Fruit fly (Drosophila melanogaster) whole organism, wandering third instar larva: ENCODE data around the gene firl.

ENCODE experiments used
- CG32264 ChIP-seq: fragments of 200-800 bp; sonication (Bioruptor generic); optimal IDR thresholded peaks from 2 replicates; lab custom pipeline; 2016; ENCODE audit warnings: missing biosample characterization, missing genetic modification characterization
- Dfd ChIP-seq: fragments of >200 bp; optimal IDR thresholded peaks from 2 replicates; lab custom pipeline; 2017; ENCODE audit warnings: missing biosample characterization, missing genetic modification characterization
- Dif ChIP-seq: fragments of 200-275, 200-300 bp; sonication (Bioruptor generic); optimal IDR thresholded peaks from 2 replicates; lab custom pipeline; 2018; ENCODE audit warnings: missing biosample characterization, missing genetic modification characterization; ENCODE audit not compliant: partially characterized antibody
- HLH106 ChIP-seq: fragments of 200-800 bp; optimal IDR thresholded peaks from 3 replicates; lab custom pipeline; 2019; ENCODE audit warnings: missing biosample characterization, mild to moderate bottlenecking, missing genetic modification characterization, moderate library complexity
- Hnf4 ChIP-seq: fragments of 200-800 bp; sonication (Bioruptor generic); optimal IDR thresholded peaks from 2 replicates; lab custom pipeline; 2016; ENCODE audit warnings: missing biosample characterization, mild to moderate bottlenecking, missing genetic modification characterization
- Hr78 ChIP-seq: fragments of >200 bp; optimal IDR thresholded peaks from 2 replicates; lab custom pipeline; 2017; ENCODE audit warnings: missing biosample characterization, missing genetic modification characterization
- Hr83 ChIP-seq: fragments of 200-300 bp; sonication (Bioruptor generic); optimal IDR thresholded peaks from 2 replicates; lab custom pipeline; 2016; ENCODE audit warnings: missing biosample characterization, mild to moderate bottlenecking, missing genetic modification characterization, moderate library complexity; ENCODE audit not compliant: poor library complexity, severe bottlenecking
- Jra ChIP-seq: sonication (Bioruptor generic); optimal IDR thresholded peaks from 2 replicates; lab custom pipeline; 2016; ENCODE audit warnings: missing biosample characterization, missing genetic modification characterization
- Myc ChIP-seq: fragments of >200 bp; optimal IDR thresholded peaks from 2 replicates; lab custom pipeline; 2017
- N ChIP-seq: fragments of >200 bp; optimal IDR thresholded peaks from 2 replicates; lab custom pipeline; 2018; ENCODE audit warnings: missing biosample characterization, missing external identifiers, missing genetic modification characterization
- OdsH ChIP-seq: fragments of 200-800 bp; sonication (Bioruptor generic); optimal IDR thresholded peaks from 2 replicates; lab custom pipeline; 2016; ENCODE audit warnings: missing biosample characterization, mild to moderate bottlenecking, missing genetic modification characterization
- Rel ChIP-seq, 2 experiments: fragments of 200-800 bp; sonication (Bioruptor generic) in 1 of 2; optimal IDR thresholded peaks; 2 replicates in 1 of 2; 3 replicates in 1 of 2; lab custom pipeline; 2016 to 2019; ENCODE audit warnings: mild to moderate bottlenecking in 2 of 2, missing biosample characterization in 2 of 2, missing genetic modification characterization in 2 of 2, moderate library complexity in 1 of 2
- Sp1 ChIP-seq: fragments of 200-800 bp; sonication (Bioruptor generic); optimal IDR thresholded peaks from 3 replicates; lab custom pipeline; 2019; ENCODE audit warnings: missing biosample characterization, mild to moderate bottlenecking, missing genetic modification characterization, moderate library complexity
- brk ChIP-seq: fragments of 200-800 bp; sonication (Bioruptor generic); optimal IDR thresholded peaks from 2 replicates; lab custom pipeline; 2016; ENCODE audit warnings: missing biosample characterization, mild to moderate bottlenecking, missing genetic modification characterization
- dl ChIP-seq, 2 experiments: fragments of 175-275, 200-275 bp in 1 of 2; fragments of 200-275 bp in 1 of 2; sonication (Bioruptor generic); optimal IDR thresholded peaks; lab custom pipeline; 2018; ENCODE audit warnings: mild to moderate bottlenecking in 2 of 2, missing biosample characterization in 2 of 2, missing genetic modification characterization in 2 of 2, moderate library complexity in 2 of 2; ENCODE audit not compliant: partially characterized antibody in 2 of 2, insufficient read depth in 1 of 2
- dmrt93B ChIP-seq: fragments of 200-800 bp; sonication (Bioruptor generic); optimal IDR thresholded peaks from 2 replicates; lab custom pipeline; 2018; ENCODE audit warnings: missing biosample characterization, mild to moderate bottlenecking, missing genetic modification characterization
- dsf ChIP-seq: sonication (Bioruptor generic); optimal IDR thresholded peaks from 2 replicates; lab custom pipeline; 2016; ENCODE audit warnings: missing biosample characterization, missing genetic modification characterization, borderline replicate concordance
- ey ChIP-seq: fragments of 200-800 bp; sonication (Bioruptor generic); optimal IDR thresholded peaks from 2 replicates; lab custom pipeline; 2016; ENCODE audit warnings: missing biosample characterization, missing genetic modification characterization
- foxo ChIP-seq, 2 experiments: fragments of 200-800 bp; sonication (Bioruptor generic); optimal IDR thresholded peaks; 2 replicates in 1 of 2; 3 replicates in 1 of 2; lab custom pipeline; 2016 to 2017; ENCODE audit warnings: missing biosample characterization in 2 of 2, missing genetic modification characterization in 2 of 2
- fru ChIP-seq: fragments of 200-800 bp; sonication (Bioruptor generic); optimal IDR thresholded peaks from 3 replicates; lab custom pipeline; 2016; ENCODE audit warnings: missing biosample characterization, mild to moderate bottlenecking, missing genetic modification characterization
- h ChIP-seq: fragments of 200-800 bp; sonication (Bioruptor generic); optimal IDR thresholded peaks from 3 replicates; lab custom pipeline; 2016; ENCODE audit warnings: missing biosample characterization, mild to moderate bottlenecking, missing genetic modification characterization
- psq ChIP-seq: fragments of 200-800 bp; sonication (Bioruptor generic); optimal IDR thresholded peaks from 3 replicates; lab custom pipeline; 2017; ENCODE audit warnings: missing biosample characterization, mild to moderate bottlenecking, missing genetic modification characterization, moderate library complexity
- rgr ChIP-seq: fragments of 200-800 bp; sonication (Bioruptor generic); optimal IDR thresholded peaks from 3 replicates; lab custom pipeline; 2016; ENCODE audit warnings: missing biosample characterization, mild to moderate bottlenecking, missing genetic modification characterization
- sage ChIP-seq: fragments of 200-800 bp; sonication (Bioruptor generic); optimal IDR thresholded peaks from 2 replicates; lab custom pipeline; 2016; ENCODE audit warnings: missing biosample characterization, mild to moderate bottlenecking, missing genetic modification characterization
- tai ChIP-seq: sonication (Bioruptor generic); optimal IDR thresholded peaks from 2 replicates; lab custom pipeline; 2016; ENCODE audit warnings: missing biosample characterization, missing genetic modification characterization
- woc ChIP-seq: sonication (Bioruptor generic); optimal IDR thresholded peaks from 2 replicates; lab custom pipeline; 2016; ENCODE audit warnings: missing biosample characterization, mild to moderate bottlenecking, missing genetic modification characterization

The firl gene

DNA sequence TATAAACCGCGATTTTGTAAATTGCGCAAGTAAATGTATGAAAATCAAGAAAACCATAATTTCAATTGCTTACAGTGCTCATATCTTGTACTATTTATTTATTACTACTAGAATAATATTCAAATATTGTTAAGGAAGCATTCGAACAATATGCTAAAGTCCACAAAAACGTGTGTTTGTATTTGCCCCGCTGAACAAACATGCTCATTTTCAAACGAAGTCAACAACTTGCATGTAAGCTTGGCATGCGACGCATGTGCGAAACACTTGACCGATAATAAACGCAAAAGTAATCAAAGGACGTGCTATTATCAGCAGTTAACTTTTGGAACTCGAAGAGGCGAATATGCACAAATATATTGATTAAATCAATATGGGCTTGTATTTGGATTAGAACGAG lies 45.4 kb downstream of the firl start:
- TF ChIP-seq ey, result peak; percentile 17
- peak; percentile 41 for TF ChIP-seq Sp1 (GFP tag; lab: Kevin White, UChicago)
- TF ChIP-seq Dif (GFP tag; lab: Kevin White, UChicago), result no peak
- peak; percentile 33 for TF ChIP-seq h (GFP tag; lab: Kevin White, UChicago)
- TF ChIP-seq Hr78 (GFP tag; lab: Kevin White, UChicago), result no peak
- TF ChIP-seq foxo (GFP tag; optimal IDR thresholded peaks at IDR 0.05; lab: Kevin White, UChicago), result peak in 1 of 2 experiments; percentile 19
- no peak for TF ChIP-seq dmrt93B (GFP tag; lab: Kevin White, UChicago)
- peak; percentile 15 for TF ChIP-seq fru (GFP tag; lab: Kevin White, UChicago)
- TF ChIP-seq Jra (GFP tag; lab: Kevin White, UChicago), result peak; percentile 19
- TF ChIP-seq rgr (GFP tag; lab: Kevin White, UChicago), result peak; percentile 58
- peak; percentile 49 for TF ChIP-seq OdsH (GFP tag; lab: Kevin White, UChicago)
- peak; percentile 73 for TF ChIP-seq Hr83 (GFP tag; lab: Kevin White, UChicago)
- peak; percentile 11 for TF ChIP-seq dsf (GFP tag; lab: Kevin White, UChicago)

dm6 chr2L:12020735-12021134 lies 45.8 kb downstream of the firl start, which contains the start of gene Wdr81:
TSS of gene Wdr81 (minus strand) at chr2L:12020960.
- no peak for TF ChIP-seq foxo (GFP tag; optimal IDR thresholded peaks at IDR 0.05; lab: Kevin White, UChicago)
- TF ChIP-seq Myc (lab: Kevin White, UChicago), result no peak
- TF ChIP-seq OdsH (GFP tag; lab: Kevin White, UChicago), result no peak
- TF ChIP-seq Rel (GFP tag; optimal IDR thresholded peaks at IDR 0.05; lab: Kevin White, UChicago), result no peak
- TF ChIP-seq Rel (tag; optimal IDR thresholded peaks at IDR 0.05; lab: Kevin White, UChicago), result peak; percentile 26

DNA sequence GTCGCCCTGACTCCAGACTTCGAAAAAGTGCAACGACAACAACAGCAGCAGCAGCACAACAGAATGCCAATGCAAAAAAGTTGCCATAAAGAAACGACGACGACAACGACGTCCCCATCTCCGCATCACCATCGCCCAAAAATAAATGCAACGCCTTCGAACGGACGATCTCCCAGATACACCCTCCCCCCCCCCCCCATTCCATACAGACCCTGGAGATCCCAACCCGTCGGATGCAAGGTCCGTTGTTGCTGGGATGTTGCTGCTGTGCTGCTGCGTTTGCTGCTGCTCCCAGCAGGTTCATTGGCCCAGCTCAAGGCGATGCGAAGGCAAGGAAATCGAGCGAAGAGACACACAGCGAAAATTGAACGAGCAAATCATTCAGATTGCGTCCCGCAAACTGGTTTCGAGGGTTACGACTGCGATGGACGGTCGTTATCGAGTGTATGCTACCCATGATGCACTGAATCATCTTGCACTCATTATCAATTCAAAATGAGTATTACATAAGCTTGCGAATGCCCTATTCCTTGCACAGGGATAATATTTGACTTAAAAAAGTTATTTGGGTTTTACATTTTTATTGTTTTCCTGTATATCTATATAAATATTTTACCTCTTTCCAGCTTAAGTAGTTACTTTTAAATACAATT lies 52.7 kb downstream of the firl start:
- TF ChIP-seq fru (GFP tag; lab: Kevin White, UChicago) (peak; percentile 11), Hnf4 (GFP tag; lab: Kevin White, UChicago) (peak; percentile 78), dl (GFP tag; optimal IDR thresholded peaks at IDR 0.05; lab: Kevin White, UChicago; ENCODE audit: insufficient read depth in 1 of 2, partially characterized antibody in 2 of 2) (peak; percentile 27 to 31), foxo (GFP tag; optimal IDR thresholded peaks at IDR 0.05; lab: Kevin White, UChicago) (peak in 1 of 2 experiments; percentile 9), Dfd (GFP tag; lab: Kevin White, UChicago) (no peak), psq (GFP tag; lab: Kevin White, UChicago) (peak; percentile 83), Jra (GFP tag; lab: Kevin White, UChicago) (no peak), brk (GFP tag; lab: Kevin White, UChicago) (no peak), rgr (GFP tag; lab: Kevin White, UChicago) (no peak), CG32264 (GFP tag; lab: Kevin White, UChicago) (no peak), N (GFP tag; lab: Kevin White, UChicago) (no peak), h (GFP tag; lab: Kevin White, UChicago) (peak; percentile 24), Hr83 (GFP tag; lab: Kevin White, UChicago) (no peak), sage (GFP tag; lab: Kevin White, UChicago) (no peak), woc (GFP tag; lab: Kevin White, UChicago) (peak; percentile 4), Rel (GFP tag; optimal IDR thresholded peaks at IDR 0.05; lab: Kevin White, UChicago) (no peak), Rel (tag; optimal IDR thresholded peaks at IDR 0.05; lab: Kevin White, UChicago) (peak; percentile 90), tai (GFP tag; lab: Kevin White, UChicago) (no peak), Myc (lab: Kevin White, UChicago) (no peak), HLH106 (peak; percentile 31), OdsH (GFP tag; lab: Kevin White, UChicago) (peak; percentile 1), Sp1 (GFP tag; lab: Kevin White, UChicago) (peak; percentile 6)
